Worm (Caenorhabditis elegans) whole organism, L2 larva: ENCODE results near the gene del-2.

Source experiments
- F13H6.1 ChIP-seq: sonication (generic microtip); optimal IDR thresholded peaks from 2 replicates; lab custom pipeline; 2016; ENCODE audit warnings: missing genetic modification characterization, missing compliant biosample characterization
- Y55F3AM.14 ChIP-seq: fragments of 200-800 bp; sonication (Bioruptor generic); optimal IDR thresholded peaks from 2 replicates; lab custom pipeline; 2018; ENCODE audit warnings: mild to moderate bottlenecking, missing genetic modification characterization, missing compliant biosample characterization
- ZK546.5 ChIP-seq: sonication (generic microtip); optimal IDR thresholded peaks from 2 replicates; lab custom pipeline; 2017; ENCODE audit warnings: missing biosample characterization, missing genetic modification characterization
- alr-1 ChIP-seq: fragments of 150-350 bp; optimal IDR thresholded peaks from 2 replicates; lab custom pipeline; 2014; ENCODE audit warnings: missing biosample characterization, missing genetic modification characterization
- ama-1 ChIP-seq: fragments of 150-350 bp; optimal IDR thresholded peaks from 2 replicates; lab custom pipeline; 2018; ENCODE audit warnings: inconsistent platforms
- blmp-1 ChIP-seq: sonication (generic microtip); optimal IDR thresholded peaks from 2 replicates; lab custom pipeline; 2017; ENCODE audit warnings: missing genetic modification characterization, mild to moderate bottlenecking, missing compliant biosample characterization, antibody characterized with exemption, moderate library complexity; ENCODE audit not compliant: insufficient read depth
- ceh-16 ChIP-seq: fragments of 150-350 bp; optimal IDR thresholded peaks from 2 replicates; lab custom pipeline; 2014; ENCODE audit warnings: missing biosample characterization, missing genetic modification characterization
- crh-2 ChIP-seq: sonication (generic microtip); optimal IDR thresholded peaks from 2 replicates; lab custom pipeline; 2017; ENCODE audit warnings: missing biosample characterization, missing genetic modification characterization
- dmd-4 ChIP-seq: sonication (generic microtip); optimal IDR thresholded peaks from 2 replicates; lab custom pipeline; 2017; ENCODE audit warnings: missing biosample characterization, missing genetic modification characterization
- egl-27 ChIP-seq: sonication (generic microtip); optimal IDR thresholded peaks from 3 replicates; lab custom pipeline; 2017; ENCODE audit warnings: missing biosample characterization, missing genetic modification reagents, missing genetic modification characterization
- elt-1 ChIP-seq: fragments of 150-350 bp; optimal IDR thresholded peaks from 2 replicates; lab custom pipeline; 2014; ENCODE audit warnings: missing biosample characterization, missing genetic modification characterization
- elt-3 ChIP-seq: sonication (generic microtip); optimal IDR thresholded peaks from 2 replicates; lab custom pipeline; 2017; ENCODE audit warnings: missing biosample characterization, missing genetic modification characterization
- fos-1 ChIP-seq: fragments of 150-350 bp; optimal IDR thresholded peaks from 2 replicates; lab custom pipeline; 2014; ENCODE audit warnings: missing biosample characterization, missing genetic modification characterization
- gmeb-1 ChIP-seq: fragments of 150-350 bp; optimal IDR thresholded peaks from 2 replicates; lab custom pipeline; 2014; ENCODE audit warnings: missing biosample characterization, missing genetic modification characterization
- lsy-2 ChIP-seq, 2 experiments: fragments of 150-350 bp in 1 of 2; sonication (generic microtip) in 1 of 2; optimal IDR thresholded peaks; 2 replicates each; lab custom pipeline; 2014 to 2017; ENCODE audit warnings: missing biosample characterization in 2 of 2, missing genetic modification characterization in 2 of 2
- mab-5 ChIP-seq: fragments of 150-350 bp; optimal IDR thresholded peaks from 2 replicates; lab custom pipeline; 2014; ENCODE audit warnings: missing biosample characterization, missing genetic modification characterization
- mdl-1 ChIP-seq, 2 experiments: fragments of 150-350 bp in 1 of 2; sonication (generic microtip) in 1 of 2; optimal IDR thresholded peaks; 2 replicates each; lab custom pipeline; 2017; ENCODE audit warnings: missing biosample characterization in 2 of 2, missing genetic modification characterization in 2 of 2
- nhr-10 ChIP-seq: sonication (generic microtip); optimal IDR thresholded peaks from 2 replicates; lab custom pipeline; 2017; ENCODE audit warnings: missing biosample characterization, missing genetic modification characterization
- nhr-11 ChIP-seq: fragments of 150-350 bp; optimal IDR thresholded peaks from 2 replicates; lab custom pipeline; 2014; ENCODE audit warnings: missing biosample characterization, missing genetic modification characterization
- nhr-129 ChIP-seq: fragments of 150-350 bp; optimal IDR thresholded peaks from 2 replicates; lab custom pipeline; 2014; ENCODE audit warnings: missing biosample characterization, missing genetic modification characterization
- nhr-21 ChIP-seq: fragments of 150-350 bp; optimal IDR thresholded peaks from 2 replicates; lab custom pipeline; 2014; ENCODE audit warnings: missing biosample characterization, missing genetic modification characterization
- nhr-237 ChIP-seq: fragments of 150-350 bp; optimal IDR thresholded peaks from 2 replicates; lab custom pipeline; 2014; ENCODE audit warnings: missing biosample characterization, missing genetic modification characterization
- nhr-25 ChIP-seq: fragments of 150-350 bp; sonication (generic microtip); optimal IDR thresholded peaks from 3 replicates; lab custom pipeline; 2014; ENCODE audit warnings: missing biosample characterization, missing genetic modification characterization
- nhr-6 ChIP-seq: fragments of 150-350 bp; optimal IDR thresholded peaks from 2 replicates; lab custom pipeline; 2014; ENCODE audit warnings: missing biosample characterization, missing genetic modification characterization
- nhr-77 ChIP-seq: fragments of 150-350 bp; optimal IDR thresholded peaks from 2 replicates; lab custom pipeline; 2014; ENCODE audit warnings: missing biosample characterization, missing genetic modification characterization
- sem-4 ChIP-seq: fragments of 150-350 bp; optimal IDR thresholded peaks from 2 replicates; lab custom pipeline; 2014; ENCODE audit warnings: missing biosample characterization, missing genetic modification reagents, missing genetic modification characterization
- skn-1 ChIP-seq: sonication (generic microtip); optimal IDR thresholded peaks from 2 replicates; lab custom pipeline; 2017; ENCODE audit warnings: missing biosample characterization, missing genetic modification characterization
- sma-3 ChIP-seq: sonication (generic microtip); optimal IDR thresholded peaks from 2 replicates; lab custom pipeline; 2016; ENCODE audit warnings: missing genetic modification reagents, missing genetic modification characterization, missing compliant biosample characterization
- sma-9 ChIP-seq, 2 experiments: fragments of 150-350 bp in 1 of 2; sonication (generic microtip) in 1 of 2; optimal IDR thresholded peaks; 2 replicates each; lab custom pipeline; 2014 to 2016; ENCODE audit warnings: missing genetic modification characterization in 2 of 2, mild to moderate bottlenecking in 1 of 2, missing biosample characterization in 1 of 2, missing compliant biosample characterization in 1 of 2, missing genetic modification reagents in 1 of 2, moderate library complexity in 1 of 2
- snpc-4 ChIP-seq: fragments of 150-350 bp; optimal IDR thresholded peaks from 2 replicates; lab custom pipeline; 2014; ENCODE audit warnings: missing biosample characterization, missing genetic modification characterization
- unc-39 ChIP-seq: fragments of 150-350 bp; optimal IDR thresholded peaks from 2 replicates; lab custom pipeline; 2014; ENCODE audit warnings: missing biosample characterization, missing genetic modification characterization
- unc-55 ChIP-seq: fragments of 150-350 bp; sonication (generic microtip); optimal IDR thresholded peaks from 3 replicates; lab custom pipeline; 2014; ENCODE audit warnings: missing biosample characterization, missing genetic modification reagents, missing genetic modification characterization
- unc-62 ChIP-seq: fragments of 150-350 bp; optimal IDR thresholded peaks from 2 replicates; lab custom pipeline; 2014; ENCODE audit warnings: missing biosample characterization, missing genetic modification reagents, missing genetic modification characterization
- zag-1 ChIP-seq: fragments of 150-350 bp; optimal IDR thresholded peaks from 2 replicates; lab custom pipeline; 2014; ENCODE audit warnings: missing biosample characterization, missing genetic modification characterization
- ztf-4 ChIP-seq: fragments of 150-350 bp; optimal IDR thresholded peaks from 2 replicates; lab custom pipeline; 2014; ENCODE audit warnings: missing biosample characterization, missing genetic modification characterization

Gene del-2

DNA sequence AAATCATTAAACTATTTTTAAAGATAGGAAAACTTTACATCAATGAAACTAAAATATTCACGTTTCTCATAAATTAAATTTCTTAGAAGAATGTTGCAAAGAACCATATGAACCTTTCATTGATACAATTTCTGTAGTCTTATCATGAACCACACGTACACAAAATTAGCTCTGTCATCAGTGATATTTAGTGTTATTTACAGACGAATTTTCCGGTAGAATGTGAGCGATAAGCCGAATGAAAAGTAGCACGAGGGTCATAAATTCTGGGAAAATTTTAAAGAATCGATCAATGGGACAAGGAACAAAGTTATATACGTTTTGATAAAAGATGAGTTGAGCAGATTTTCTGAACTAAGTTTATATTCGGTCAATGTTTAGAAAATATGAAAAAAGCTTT lies 34.7 kb upstream of the del-2 start:
- TF ChIP-seq sma-9 (GFP tag; optimal IDR thresholded peaks at IDR 0.05; lab: Kevin White, UChicago) = peak; percentile 75
- no peak for TF ChIP-seq sma-9 (tag; optimal IDR thresholded peaks at IDR 0.05; lab: Kevin White, UChicago)
- TF ChIP-seq gmeb-1 (tag; lab: Kevin White, UChicago) = peak; percentile 13
- no peak for TF ChIP-seq ZK546.5 (tag; lab: Kevin White, UChicago)
- TF ChIP-seq mdl-1 (tag; optimal IDR thresholded peaks at IDR 0.05; lab: Kevin White, UChicago) = peak in 1 of 2 experiments; percentile 30
- TF ChIP-seq F13H6.1 = peak; percentile 32
- no peak for TF ChIP-seq lsy-2 (tag; optimal IDR thresholded peaks at IDR 0.05; lab: Kevin White, UChicago)
- TF ChIP-seq fos-1 (tag; lab: Kevin White, UChicago) = peak; percentile 73
- TF ChIP-seq crh-2 = peak; percentile 71
- no peak for TF ChIP-seq nhr-237 (tag; lab: Kevin White, UChicago)
- peak; percentile 32 for TF ChIP-seq nhr-129 (tag; lab: Kevin White, UChicago)

DNA sequence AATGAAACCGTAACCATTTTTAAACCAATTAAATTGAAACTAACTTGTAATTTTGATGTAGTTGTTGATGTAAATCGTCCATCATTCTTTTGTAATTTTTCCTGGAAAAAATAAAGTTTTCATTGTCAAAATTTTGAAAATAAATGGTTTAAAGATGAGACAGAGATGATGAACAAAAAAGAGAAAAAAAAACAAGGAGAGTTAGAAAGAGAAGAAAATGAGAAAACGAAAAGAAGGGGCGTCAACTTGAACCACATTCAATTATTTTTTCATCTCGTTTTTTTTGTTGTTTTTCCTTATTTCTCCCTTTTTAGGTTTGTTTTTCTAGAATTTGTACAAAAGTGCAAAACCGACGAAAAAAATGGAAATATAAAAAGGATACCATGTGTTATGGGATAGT lies 33.7 kb upstream of the del-2 start, which contains the start of gene nhr-34:
TSS of gene nhr-34 (minus strand) at position 101 of the 400 bp plus-strand sequence.
- TF ChIP-seq nhr-6 (tag; lab: Kevin White, UChicago) = no peak
- TF ChIP-seq crh-2 = no peak
- no peak for TF ChIP-seq unc-55 (GFP tag; lab: Kevin White, UChicago)
- no peak for TF ChIP-seq ceh-16 (tag; lab: Kevin White, UChicago)
- no peak for TF ChIP-seq ztf-4 (tag; lab: Kevin White, UChicago)
- no peak for TF ChIP-seq zag-1
- TF ChIP-seq skn-1 (tag; lab: Kevin White, UChicago) = no peak
- no peak for TF ChIP-seq snpc-4 (tag; lab: Kevin White, UChicago)
- no peak for TF ChIP-seq egl-27 (tag; lab: Kevin White, UChicago)
- TF ChIP-seq dmd-4 (tag; lab: Kevin White, UChicago) = no peak
- no peak for TF ChIP-seq nhr-11 (tag; lab: Kevin White, UChicago)
- TF ChIP-seq sma-9 (GFP tag; optimal IDR thresholded peaks at IDR 0.05; lab: Kevin White, UChicago) = no peak
- no peak for TF ChIP-seq sma-9 (tag; optimal IDR thresholded peaks at IDR 0.05; lab: Kevin White, UChicago)
- no peak for TF ChIP-seq mab-5 (tag; lab: Kevin White, UChicago)

DNA sequence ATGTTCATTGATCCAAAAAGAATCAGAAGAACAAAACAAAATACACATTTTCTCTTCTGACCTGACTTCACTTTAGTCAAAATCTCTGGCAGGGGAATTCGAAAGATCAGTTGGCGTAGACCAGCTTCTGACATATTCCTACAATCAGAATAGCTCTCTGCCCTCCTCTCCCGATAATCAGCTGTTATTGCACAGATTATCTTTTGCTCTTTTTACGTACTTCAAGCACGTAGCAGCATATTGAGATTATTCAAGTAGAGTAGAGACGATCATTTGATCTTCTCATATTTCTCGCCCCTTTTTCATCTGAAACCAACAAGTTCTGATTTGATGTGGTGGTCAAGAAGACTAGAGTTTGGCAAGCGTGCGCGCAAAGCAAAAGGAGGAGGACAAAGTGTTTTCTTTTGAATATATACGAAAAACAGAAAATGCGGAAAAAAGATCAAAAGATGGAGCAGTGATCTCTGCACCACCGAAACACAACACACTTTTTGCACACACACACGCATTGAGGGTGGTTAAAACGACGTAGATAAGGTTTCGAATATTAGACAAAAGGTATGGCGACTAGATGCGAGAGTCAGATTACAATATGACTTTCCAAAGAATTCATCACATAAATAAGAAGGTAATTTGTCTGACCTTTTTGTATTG lies 32.0 kb upstream of the del-2 start:
- TF ChIP-seq sem-4 (tag; lab: Kevin White, UChicago) = no peak
- peak; percentile 60 for TF ChIP-seq sma-9 (GFP tag; optimal IDR thresholded peaks at IDR 0.05; lab: Kevin White, UChicago)
- no peak for TF ChIP-seq sma-9 (tag; optimal IDR thresholded peaks at IDR 0.05; lab: Kevin White, UChicago)
- no peak for TF ChIP-seq unc-55 (GFP tag; lab: Kevin White, UChicago)
- TF ChIP-seq gmeb-1 (tag; lab: Kevin White, UChicago) = no peak
- TF ChIP-seq crh-2 = peak; percentile 71
- peak; percentile 25 for TF ChIP-seq fos-1 (tag; lab: Kevin White, UChicago)
- TF ChIP-seq mdl-1 (tag; optimal IDR thresholded peaks at IDR 0.05; lab: Kevin White, UChicago) = peak in 1 of 2 experiments; percentile 30
- TF ChIP-seq elt-1 (tag; lab: Kevin White, UChicago) = peak; percentile 48

DNA sequence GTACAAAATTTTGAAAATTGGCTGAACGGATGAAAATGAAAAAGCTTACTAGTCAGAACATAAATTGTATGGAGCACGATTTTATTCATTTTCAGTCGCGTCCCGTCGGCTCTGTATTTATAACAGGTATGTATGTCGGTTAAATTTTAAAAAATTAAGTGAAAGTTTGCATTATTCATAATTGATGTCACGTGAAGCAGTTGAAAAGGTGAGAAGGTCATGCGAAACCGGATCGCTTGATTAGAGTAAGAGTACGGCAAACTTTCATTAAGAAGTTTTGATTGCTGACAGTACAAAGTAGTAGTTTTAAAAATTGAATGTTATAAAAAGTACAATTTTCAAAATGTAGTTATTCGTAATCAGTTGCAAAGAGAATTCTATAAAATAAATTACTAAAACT lies 31.4 kb upstream of the del-2 start:
- peak; percentile 32 for TF ChIP-seq sma-9 (GFP tag; optimal IDR thresholded peaks at IDR 0.05; lab: Kevin White, UChicago)
- no peak for TF ChIP-seq sma-9 (tag; optimal IDR thresholded peaks at IDR 0.05; lab: Kevin White, UChicago)
- no peak for TF ChIP-seq unc-62 (GFP tag; lab: Kevin White, UChicago)
- no peak for TF ChIP-seq crh-2
- no peak for TF ChIP-seq elt-3
- no peak for TF ChIP-seq gmeb-1 (tag; lab: Kevin White, UChicago)
- no peak for TF ChIP-seq nhr-77 (tag; lab: Kevin White, UChicago)
- no peak for TF ChIP-seq nhr-21 (tag; lab: Kevin White, UChicago)
- no peak for TF ChIP-seq snpc-4 (tag; lab: Kevin White, UChicago)
- no peak for TF ChIP-seq ZK546.5 (tag; lab: Kevin White, UChicago)
- TF ChIP-seq nhr-25 (tag; lab: Kevin White, UChicago) = peak; percentile 41
- no peak for TF ChIP-seq nhr-10 (tag; lab: Kevin White, UChicago)
- TF ChIP-seq egl-27 (tag; lab: Kevin White, UChicago) = no peak
- TF ChIP-seq blmp-1 (tag; lab: Kevin White, UChicago) = peak; percentile 81

DNA sequence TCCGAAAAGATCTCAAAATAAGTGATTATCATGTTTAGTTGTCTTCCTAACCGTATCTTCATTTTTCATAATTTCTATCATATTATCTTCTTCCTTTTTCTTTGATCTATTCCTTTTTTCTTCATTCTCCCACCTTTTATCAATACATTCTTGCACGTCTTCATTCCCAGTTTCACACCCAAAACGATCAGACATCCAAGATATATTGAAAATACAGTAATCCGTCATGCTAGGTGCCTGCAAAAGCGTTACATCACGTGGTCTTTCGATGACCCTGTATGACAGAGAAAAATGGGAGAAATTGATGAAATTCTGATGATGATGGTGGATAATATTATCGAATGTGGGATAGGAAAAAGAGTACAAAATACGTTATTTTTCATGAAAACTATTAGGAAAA lies 30.6 kb upstream of the del-2 start:
- TF ChIP-seq blmp-1 (tag; lab: Kevin White, UChicago) = peak; percentile 34
- peak in 1 of 2 experiments; percentile 41 for TF ChIP-seq mdl-1 (tag; optimal IDR thresholded peaks at IDR 0.05; lab: Kevin White, UChicago)
- TF ChIP-seq sma-3 (GFP tag; lab: Kevin White, UChicago) = peak; percentile 84
- TF ChIP-seq fos-1 (tag; lab: Kevin White, UChicago) = peak; percentile 39
- TF ChIP-seq elt-1 (tag; lab: Kevin White, UChicago) = no peak
- no peak for TF ChIP-seq nhr-237 (tag; lab: Kevin White, UChicago)
- no peak for TF ChIP-seq unc-39 (tag; lab: Kevin White, UChicago)
- TF ChIP-seq lsy-2 (tag; optimal IDR thresholded peaks at IDR 0.05; lab: Kevin White, UChicago) = peak in 1 of 2 experiments; percentile 81
- no peak for TF ChIP-seq ama-1 (lab: Kevin White, UChicago)
- TF ChIP-seq crh-2 = peak; percentile 13
- no peak for TF ChIP-seq egl-27 (tag; lab: Kevin White, UChicago)
- TF ChIP-seq ZK546.5 (tag; lab: Kevin White, UChicago) = no peak
- TF ChIP-seq Y55F3AM.14 (GFP tag; lab: Kevin White, UChicago) = peak; percentile 8
- TF ChIP-seq sma-9 (GFP tag; optimal IDR thresholded peaks at IDR 0.05; lab: Kevin White, UChicago) = peak; percentile 92
- TF ChIP-seq sma-9 (tag; optimal IDR thresholded peaks at IDR 0.05; lab: Kevin White, UChicago) = no peak
- peak; percentile 44 for TF ChIP-seq gmeb-1 (tag; lab: Kevin White, UChicago)
- TF ChIP-seq nhr-25 (tag; lab: Kevin White, UChicago) = peak; percentile 73
- no peak for TF ChIP-seq dmd-4 (tag; lab: Kevin White, UChicago)
- peak; percentile 45 for TF ChIP-seq nhr-129 (tag; lab: Kevin White, UChicago)
- TF ChIP-seq nhr-21 (tag; lab: Kevin White, UChicago) = peak; percentile 92
- no peak for TF ChIP-seq alr-1 (tag; lab: Kevin White, UChicago)
